Worm (Caenorhabditis elegans) whole organism, late embryonic: Measurements from ENCODE around the gene lsm-7.

Experiments used
- C08G9.2 ChIP-seq: sonication (generic microtip); optimal IDR thresholded peaks from 2 replicates; lab custom pipeline; 2016; ENCODE audit warnings: mild to moderate bottlenecking, missing genetic modification characterization, moderate library complexity, missing compliant biosample characterization
- C38D4.7 ChIP-seq: fragments of 200-800 bp; sonication (Bioruptor generic); optimal IDR thresholded peaks from 2 replicates; lab custom pipeline; 2018; ENCODE audit warnings: mild to moderate bottlenecking, missing genetic modification characterization, moderate library complexity, missing compliant biosample characterization
- K02D7.2 ChIP-seq: sonication (generic microtip); optimal IDR thresholded peaks from 2 replicates; lab custom pipeline; 2017; ENCODE audit warnings: mild to moderate bottlenecking, missing genetic modification characterization, missing compliant biosample characterization
- K09A11.1 ChIP-seq: sonication (generic microtip); optimal IDR thresholded peaks from 2 replicates; lab custom pipeline; 2017; ENCODE audit warnings: antibody characterized with exemption, mild to moderate bottlenecking, missing genetic modification characterization, missing compliant biosample characterization; ENCODE audit not compliant: insufficient read depth
- Y22D7AL.16 ChIP-seq: sonication (generic microtip); optimal IDR thresholded peaks from 2 replicates; lab custom pipeline; 2016; ENCODE audit warnings: missing genetic modification characterization, missing compliant biosample characterization
- ahr-1 ChIP-seq: sonication (generic microtip); optimal IDR thresholded peaks from 2 replicates; lab custom pipeline; 2016; ENCODE audit warnings: missing genetic modification characterization, missing compliant biosample characterization
- ceh-14 ChIP-seq: sonication (generic microtip); optimal IDR thresholded peaks from 2 replicates; lab custom pipeline; 2016; ENCODE audit warnings: missing genotype, missing genetic modification characterization, missing compliant biosample characterization
- ceh-19 ChIP-seq: fragments of 200-800 bp; sonication (Bioruptor generic); optimal IDR thresholded peaks from 2 replicates; lab custom pipeline; 2018; ENCODE audit warnings: mild to moderate bottlenecking, missing genetic modification characterization, missing compliant biosample characterization
- ceh-2 ChIP-seq: sonication (generic microtip); optimal IDR thresholded peaks from 2 replicates; lab custom pipeline; 2016; ENCODE audit warnings: missing genotype, missing genetic modification characterization, missing compliant biosample characterization
- ceh-30 ChIP-seq: fragments of 150-350 bp; optimal IDR thresholded peaks from 2 replicates; lab custom pipeline; 2014; ENCODE audit warnings: missing biosample characterization, missing genetic modification characterization
- ceh-45 ChIP-seq: fragments of 200-800 bp; sonication (Bioruptor generic); IDR thresholded peaks from 2 replicates; pipeline ENCODE4 v1.3.6; 2022; ENCODE audit warnings: missing genetic modification reagents, missing genetic modification characterization, missing compliant biosample characterization
- ceh-6 ChIP-seq: fragments of 200-800 bp; sonication (Bioruptor generic); optimal IDR thresholded peaks from 2 replicates; lab custom pipeline; 2018; ENCODE audit warnings: mild to moderate bottlenecking, missing genetic modification characterization, missing compliant biosample characterization
- che-1 ChIP-seq: sonication (generic microtip); optimal IDR thresholded peaks from 2 replicates; lab custom pipeline; 2016; ENCODE audit warnings: mild to moderate bottlenecking, missing genetic modification characterization, missing compliant biosample characterization
- elt-2 ChIP-seq: sonication (generic microtip); optimal IDR thresholded peaks from 2 replicates; lab custom pipeline; 2016; ENCODE audit warnings: missing genetic modification reagents, missing genetic modification characterization, missing compliant biosample characterization
- fax-1 ChIP-seq: sonication (generic microtip); optimal IDR thresholded peaks from 2 replicates; lab custom pipeline; 2016; ENCODE audit warnings: missing genotype, missing genetic modification characterization, missing compliant biosample characterization
- hlh-15 ChIP-seq: sonication (generic microtip); optimal IDR thresholded peaks from 2 replicates; lab custom pipeline; 2016; ENCODE audit warnings: missing genetic modification characterization, missing compliant biosample characterization
- hlh-30 ChIP-seq: sonication (generic microtip); optimal IDR thresholded peaks from 2 replicates; lab custom pipeline; 2017; ENCODE audit warnings: antibody characterized with exemption, missing genetic modification characterization, missing compliant biosample characterization; ENCODE audit not compliant: insufficient read depth
- hlh-6 ChIP-seq: sonication (generic microtip); optimal IDR thresholded peaks from 2 replicates; lab custom pipeline; 2016; ENCODE audit warnings: missing genotype, missing genetic modification characterization, missing compliant biosample characterization
- mec-3 ChIP-seq: sonication (generic microtip); optimal IDR thresholded peaks from 2 replicates; lab custom pipeline; 2016; ENCODE audit warnings: borderline replicate concordance, missing genetic modification characterization, missing compliant biosample characterization
- nhr-232 ChIP-seq: sonication (generic microtip); optimal IDR thresholded peaks from 2 replicates; lab custom pipeline; 2016; ENCODE audit warnings: missing genetic modification characterization, missing compliant biosample characterization
- pag-3 ChIP-seq: sonication (generic microtip); optimal IDR thresholded peaks from 2 replicates; lab custom pipeline; 2016; ENCODE audit warnings: missing compliant biosample characterization, missing genetic modification characterization, borderline replicate concordance
- pat-9 ChIP-seq: fragments of 200-800 bp; sonication (Bioruptor generic); optimal IDR thresholded peaks from 2 replicates; lab custom pipeline; 2018; ENCODE audit warnings: mild to moderate bottlenecking, missing genetic modification characterization, moderate library complexity, missing compliant biosample characterization
- pax-1 ChIP-seq: fragments of 150-350 bp; optimal IDR thresholded peaks from 2 replicates; lab custom pipeline; 2014; ENCODE audit warnings: missing biosample characterization, missing genetic modification characterization
- rnt-1 ChIP-seq: sonication (generic microtip); optimal IDR thresholded peaks from 2 replicates; lab custom pipeline; 2016; ENCODE audit warnings: missing genetic modification characterization, missing compliant biosample characterization
- sox-2 ChIP-seq: fragments of 200-800 bp; sonication (Bioruptor generic); IDR thresholded peaks from 2 replicates; pipeline ENCODE4 v1.3.6; 2022; ENCODE audit warnings: missing genetic modification reagents, missing genetic modification characterization, missing compliant biosample characterization
- sox-4 ChIP-seq: sonication (generic microtip); optimal IDR thresholded peaks from 2 replicates; lab custom pipeline; 2017; ENCODE audit warnings: mild to moderate bottlenecking, missing genetic modification characterization, inconsistent platforms, missing compliant biosample characterization
- tbx-2 ChIP-seq: sonication (generic microtip); optimal IDR thresholded peaks from 2 replicates; lab custom pipeline; 2016; ENCODE audit warnings: missing genetic modification characterization, missing compliant biosample characterization
- tbx-7 ChIP-seq: sonication (generic microtip); optimal IDR thresholded peaks from 2 replicates; lab custom pipeline; 2016; ENCODE audit warnings: missing genotype, missing genetic modification characterization, missing compliant biosample characterization
- unc-3 ChIP-seq, 2 experiments: fragments of 200-800 bp in 1 of 2; sonication (Bioruptor generic) in 1 of 2; sonication (generic microtip) in 1 of 2; conservative IDR thresholded peaks in 1 of 2; optimal IDR thresholded peaks in 1 of 2; 2 replicates each; pipeline versions ENCODE4 v1.3.6 to Lab custom; 2016 to 2022; ENCODE audit warnings: missing compliant biosample characterization in 2 of 2, missing genetic modification characterization in 2 of 2, missing genetic modification reagents in 1 of 2
- unc-42 ChIP-seq: sonication (generic microtip); optimal IDR thresholded peaks from 2 replicates; lab custom pipeline; 2016; ENCODE audit warnings: missing genotype, missing genetic modification characterization, missing compliant biosample characterization
- unc-86 ChIP-seq: sonication (generic microtip); optimal IDR thresholded peaks from 2 replicates; lab custom pipeline; 2016; ENCODE audit warnings: missing genetic modification characterization, missing compliant biosample characterization
- ztf-16 ChIP-seq: sonication (generic microtip); optimal IDR thresholded peaks from 2 replicates; lab custom pipeline; 2017; ENCODE audit warnings: missing genetic modification characterization, missing compliant biosample characterization

Gene lsm-7

DNA sequence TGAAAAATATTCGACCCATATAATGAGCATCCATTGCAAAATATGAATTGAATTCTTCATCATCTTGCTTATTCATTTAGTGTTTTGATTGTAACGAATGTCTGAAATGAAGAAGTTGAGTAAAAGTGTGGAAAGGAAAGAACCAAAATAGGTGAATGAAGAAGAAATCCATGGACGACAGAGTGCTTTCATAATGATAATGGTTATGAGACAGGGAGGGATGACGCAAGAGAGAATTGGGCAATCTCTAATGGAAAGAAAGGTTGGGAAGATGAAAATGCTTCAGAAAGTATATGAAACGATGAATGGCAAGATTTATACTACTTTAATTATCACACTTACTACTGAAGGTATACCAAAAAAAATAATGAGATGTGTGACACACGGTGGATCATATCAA lies 29.0 kb upstream of the lsm-7 start, which contains the start of gene ZK596.3:
Gene ZK596.3, minus strand, starts transcription at position 101 of the 400 bp plus-strand sequence.
- TF ChIP-seq che-1 (tag; lab: Kevin White, UChicago): no peak
- TF ChIP-seq K02D7.2 (tag; lab: Kevin White, UChicago): no peak
- TF ChIP-seq unc-86 (tag; lab: Kevin White, UChicago): no peak
- TF ChIP-seq unc-42: no peak

DNA sequence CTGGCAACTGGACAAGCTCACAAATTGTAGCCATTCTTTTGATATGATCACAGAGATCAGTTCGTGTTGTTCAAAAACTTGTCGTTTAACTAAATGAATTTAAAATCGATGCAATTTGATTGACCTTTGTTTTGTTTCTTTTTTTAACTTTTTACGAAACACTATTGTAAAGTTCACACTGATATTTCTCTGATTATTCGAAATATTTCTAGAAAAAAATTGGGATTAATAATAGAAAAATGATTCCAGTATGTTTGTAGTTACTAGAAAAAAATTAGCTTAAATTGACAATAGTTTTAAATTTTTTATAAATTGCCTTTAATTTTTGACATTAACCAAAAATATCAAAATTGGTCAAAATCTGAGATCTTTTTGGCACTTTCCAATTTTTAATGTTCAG lies 24.1 kb upstream of the lsm-7 start, which contains the start of gene ZK596.2:
Gene ZK596.2, minus strand, starts transcription at position 101 of the 400 bp plus-strand sequence.
- TF ChIP-seq unc-86 (tag; lab: Kevin White, UChicago): no peak
- no peak for TF ChIP-seq ceh-30 (tag; lab: Kevin White, UChicago)
- TF ChIP-seq pax-1 (tag; lab: Kevin White, UChicago): no peak
- no peak for TF ChIP-seq ztf-16 (tag; lab: Kevin White, UChicago)
- TF ChIP-seq ceh-14 (tag; lab: Kevin White, UChicago): no peak
- no peak for TF ChIP-seq fax-1 (tag; lab: Kevin White, UChicago)
- no peak for TF ChIP-seq ceh-6 (GFP tag; lab: Kevin White, UChicago)
- TF ChIP-seq sox-2: no peak
- TF ChIP-seq pat-9 (tag; lab: Kevin White, UChicago): no peak
- no peak for TF ChIP-seq unc-3 (GFP tag; conservative IDR thresholded peaks at IDR 0.05; lab: Robert Waterston, UW)
- TF ChIP-seq unc-3 (tag; optimal IDR thresholded peaks at IDR 0.05; lab: Kevin White, UChicago): no peak
- no peak for TF ChIP-seq mec-3 (tag; lab: Kevin White, UChicago)

DNA sequence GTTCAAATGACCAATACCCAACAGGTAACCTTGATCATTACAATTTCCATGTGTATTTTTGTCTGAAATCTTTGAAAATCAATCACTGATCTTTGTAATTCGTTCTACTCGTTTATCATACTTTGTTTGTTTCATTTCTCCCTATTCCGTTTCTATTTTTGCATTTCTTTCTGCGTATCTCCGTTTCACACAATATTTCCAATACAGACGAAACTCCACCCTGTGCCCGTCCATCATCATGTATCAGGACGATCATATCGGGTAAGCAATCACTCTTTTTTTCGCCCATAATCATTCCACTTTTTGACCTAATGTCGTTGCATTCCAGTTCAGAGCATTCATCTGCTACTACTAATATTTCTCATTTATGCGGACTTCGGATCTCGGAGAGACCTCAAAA lies 23.6 kb upstream of the lsm-7 start, which contains the start of gene pyk-2:
Gene pyk-2, plus strand, starts transcription at position 206 of the 400 bp plus-strand sequence.
- TF ChIP-seq sox-4 (tag; lab: Kevin White, UChicago) (no peak), Y22D7AL.16 (tag; lab: Kevin White, UChicago) (no peak), ceh-6 (GFP tag; lab: Kevin White, UChicago) (no peak), C38D4.7 (GFP tag; lab: Kevin White, UChicago) (no peak), ceh-19 (GFP tag; lab: Kevin White, UChicago) (no peak), ceh-45 (GFP tag; lab: Robert Waterston, UW) (no peak), K09A11.1 (tag; lab: Kevin White, UChicago) (no peak), rnt-1 (no peak), pat-9 (tag; lab: Kevin White, UChicago) (no peak), tbx-2 (tag; lab: Kevin White, UChicago) (no peak), ahr-1 (tag; lab: Kevin White, UChicago) (no peak), ceh-2 (tag; lab: Kevin White, UChicago) (no peak), hlh-15 (tag; lab: Kevin White, UChicago) (no peak), pag-3 (tag; lab: Kevin White, UChicago) (no peak), che-1 (tag; lab: Kevin White, UChicago) (no peak), tbx-7 (tag; lab: Kevin White, UChicago) (no peak), ceh-14 (tag; lab: Kevin White, UChicago) (no peak)

DNA sequence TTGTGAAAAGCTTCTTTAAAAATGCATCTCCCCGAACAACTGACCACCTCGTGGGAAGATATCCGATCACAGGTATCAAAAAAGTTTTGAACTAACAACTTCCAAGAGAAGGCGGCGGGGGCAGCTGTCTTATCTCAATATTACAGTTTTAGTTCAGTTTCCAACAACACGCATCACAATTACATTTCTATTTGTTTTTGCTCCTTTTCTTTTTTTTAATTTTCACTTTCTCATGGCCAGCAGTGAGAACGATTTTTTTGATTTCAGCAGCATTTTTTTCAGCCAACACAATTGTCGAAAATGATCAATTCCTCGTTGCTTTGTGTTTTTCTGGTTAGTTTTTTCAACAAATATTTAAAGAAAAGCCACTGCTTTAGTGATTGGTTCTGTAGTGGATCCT lies 20.2 kb upstream of the lsm-7 start, which contains the start of gene ZK593.2:
Gene ZK593.2, plus strand, starts transcription at position 301 of the 400 bp plus-strand sequence.
- no peak for TF ChIP-seq hlh-30 (tag; lab: Kevin White, UChicago)
- no peak for TF ChIP-seq C08G9.2 (tag; lab: Kevin White, UChicago)
- no peak for TF ChIP-seq elt-2 (tag; lab: Kevin White, UChicago)
- TF ChIP-seq Y22D7AL.16 (tag; lab: Kevin White, UChicago): no peak
- no peak for TF ChIP-seq fax-1 (tag; lab: Kevin White, UChicago)
- no peak for TF ChIP-seq nhr-232 (tag; lab: Kevin White, UChicago)
- no peak for TF ChIP-seq sox-2
- no peak for TF ChIP-seq hlh-6 (tag; lab: Kevin White, UChicago)
- no peak for TF ChIP-seq sox-4 (tag; lab: Kevin White, UChicago)
- TF ChIP-seq, all 69 proteins: peak for 0
